Worm (Caenorhabditis elegans) whole organism, young adult: Measurements from ENCODE around the gene T14B4.5.

Source experiments
- F23B12.7 ChIP-seq: sonication (generic microtip); optimal IDR thresholded peaks from 2 replicates; lab custom pipeline; 2017; ENCODE audit warnings: missing genetic modification characterization, mild to moderate bottlenecking, missing compliant biosample characterization, antibody characterized with exemption, moderate library complexity; ENCODE audit not compliant: insufficient read depth
- F37B4.10 ChIP-seq: fragments of 200-800 bp; sonication (Bioruptor generic); IDR thresholded peaks from 2 replicates; pipeline ENCODE4 v1.3.6; 2022; ENCODE audit warnings: missing genetic modification characterization, missing compliant biosample characterization
- F39B2.1 ChIP-seq: fragments of 200-800 bp; sonication (Bioruptor generic); IDR thresholded peaks from 2 replicates; pipeline ENCODE4 v1.3.6; 2022; ENCODE audit warnings: missing genetic modification reagents, missing genetic modification characterization, missing compliant biosample characterization
- K12H6.12 ChIP-seq: fragments of 200-800 bp; sonication (Bioruptor generic); optimal IDR thresholded peaks from 2 replicates; lab custom pipeline; 2018; ENCODE audit warnings: mild to moderate bottlenecking, missing genetic modification characterization, missing compliant biosample characterization
- akir-1 ChIP-seq: fragments of 200-800 bp; sonication (Bioruptor generic); optimal IDR thresholded peaks from 2 replicates; lab custom pipeline; 2018; ENCODE audit warnings: mild to moderate bottlenecking, missing genetic modification characterization, moderate library complexity, missing compliant biosample characterization
- aptf-3 ChIP-seq: fragments of 200-800 bp; sonication (Bioruptor generic); IDR thresholded peaks from 2 replicates; pipeline ENCODE4 v1.3.6; 2022; ENCODE audit warnings: missing genetic modification characterization, missing compliant biosample characterization
- athp-1 ChIP-seq: sonication (generic microtip); optimal IDR thresholded peaks from 2 replicates; lab custom pipeline; 2017; ENCODE audit warnings: mild to moderate bottlenecking, missing genetic modification characterization, missing compliant biosample characterization
- ceh-58 ChIP-seq: fragments of 200-800 bp; sonication (Bioruptor generic); IDR thresholded peaks from 2 replicates; pipeline ENCODE4 v1.3.6; 2022; ENCODE audit warnings: missing genetic modification characterization, missing compliant biosample characterization
- die-1 ChIP-seq: sonication (generic microtip); optimal IDR thresholded peaks from 2 replicates; lab custom pipeline; 2016; ENCODE audit warnings: missing genotype, mild to moderate bottlenecking, missing genetic modification characterization, missing compliant biosample characterization
- dpff-1 ChIP-seq: sonication (generic microtip); optimal IDR thresholded peaks from 2 replicates; lab custom pipeline; 2017; ENCODE audit warnings: mild to moderate bottlenecking, missing genetic modification characterization, missing compliant biosample characterization
- dpl-1 ChIP-seq: fragments of 150-350 bp; optimal IDR thresholded peaks from 2 replicates; lab custom pipeline; 2014; ENCODE audit warnings: missing biosample characterization, missing genetic modification reagents, missing genetic modification characterization
- ets-4 ChIP-seq: fragments of 200-800 bp; sonication (Bioruptor generic); optimal IDR thresholded peaks from 2 replicates; lab custom pipeline; 2018; ENCODE audit warnings: mild to moderate bottlenecking, missing genetic modification characterization, missing compliant biosample characterization
- hlh-12 ChIP-seq: sonication (generic microtip); optimal IDR thresholded peaks from 2 replicates; lab custom pipeline; 2016; ENCODE audit warnings: missing genetic modification characterization, missing compliant biosample characterization
- hmg-1.2 ChIP-seq: fragments of 200-800 bp; sonication (Bioruptor generic); IDR thresholded peaks from 2 replicates; pipeline ENCODE4 v1.3.6; 2022; ENCODE audit warnings: missing genetic modification reagents, missing genetic modification characterization, missing compliant biosample characterization
- lin-26 ChIP-seq: fragments of 200-800 bp; sonication (Bioruptor generic); IDR thresholded peaks from 2 replicates; pipeline ENCODE4 v1.3.6; 2022; ENCODE audit warnings: missing genetic modification reagents, missing genetic modification characterization, missing compliant biosample characterization
- lin-40 ChIP-seq: sonication (generic microtip); optimal IDR thresholded peaks from 2 replicates; lab custom pipeline; 2016; ENCODE audit warnings: missing genetic modification characterization, mild to moderate bottlenecking, missing compliant biosample characterization, missing genotype, missing genetic modification reagents
- lin-54 ChIP-seq: fragments of 200-800 bp; sonication (Bioruptor generic); optimal IDR thresholded peaks from 2 replicates; lab custom pipeline; 2018; ENCODE audit warnings: mild to moderate bottlenecking, missing genetic modification characterization, missing compliant biosample characterization
- madf-8 ChIP-seq: fragments of 200-800 bp; sonication (Bioruptor generic); conservative IDR thresholded peaks from 2 replicates; pipeline ENCODE4 v1.3.6; 2022; ENCODE audit warnings: missing genetic modification reagents, missing genetic modification characterization, missing compliant biosample characterization
- pbrm-1 ChIP-seq: fragments of 200-800 bp; sonication (Bioruptor generic); IDR thresholded peaks from 2 replicates; pipeline ENCODE4 v1.3.6; 2022; ENCODE audit warnings: missing genetic modification reagents, missing genetic modification characterization, missing compliant biosample characterization
- repo-1 ChIP-seq: sonication (generic microtip); optimal IDR thresholded peaks from 2 replicates; lab custom pipeline; 2017; ENCODE audit warnings: mild to moderate bottlenecking, missing genetic modification characterization, missing compliant biosample characterization
- rpc-1 ChIP-seq, 2 experiments: fragments of 150-350 bp in 1 of 2; sonication (generic microtip) in 1 of 2; optimal IDR thresholded peaks; 2 replicates each; lab custom pipeline; 2014 to 2018; ENCODE audit warnings: missing biosample characterization in 1 of 2, missing genetic modification characterization in 1 of 2, missing genetic modification reagents in 1 of 2, missing genotype in 1 of 2
- snpc-1.3 ChIP-seq: sonication (generic microtip); optimal IDR thresholded peaks from 2 replicates; lab custom pipeline; 2017; ENCODE audit warnings: missing genetic modification characterization, mild to moderate bottlenecking, missing compliant biosample characterization, antibody characterized with exemption, moderate library complexity, missing genotype, missing genetic modification reagents; ENCODE audit not compliant: insufficient read depth
- somi-1 ChIP-seq: fragments of 200-800 bp; sonication (Bioruptor generic); optimal IDR thresholded peaks from 2 replicates; lab custom pipeline; 2018; ENCODE audit warnings: mild to moderate bottlenecking, missing genetic modification characterization, missing compliant biosample characterization
- sptf-2 ChIP-seq: fragments of 200-800 bp; sonication (Bioruptor generic); optimal IDR thresholded peaks from 2 replicates; lab custom pipeline; 2018; ENCODE audit warnings: mild to moderate bottlenecking, missing genetic modification characterization, missing compliant biosample characterization
- unc-130 ChIP-seq: sonication (generic microtip); optimal IDR thresholded peaks from 2 replicates; lab custom pipeline; 2016; ENCODE audit warnings: missing genetic modification reagents, missing genetic modification characterization, missing compliant biosample characterization
- xnd-1 ChIP-seq: sonication (generic microtip); optimal IDR thresholded peaks from 2 replicates; lab custom pipeline; 2016; ENCODE audit warnings: missing genotype, missing genetic modification reagents, missing genetic modification characterization, missing compliant biosample characterization
- zfh-2 ChIP-seq: fragments of 200-800 bp; sonication (Bioruptor generic); conservative IDR thresholded peaks from 2 replicates; pipeline ENCODE4 v1.3.6; 2022; ENCODE audit warnings: missing genetic modification reagents, missing genetic modification characterization, missing compliant biosample characterization
- ztf-18 ChIP-seq: sonication (generic microtip); optimal IDR thresholded peaks from 2 replicates; lab custom pipeline; 2016; ENCODE audit warnings: missing genotype, mild to moderate bottlenecking, missing genetic modification characterization, missing compliant biosample characterization
- ztf-28 ChIP-seq: fragments of 200-800 bp; sonication (Bioruptor generic); IDR thresholded peaks from 2 replicates; pipeline ENCODE4 v1.3.6; 2022; ENCODE audit warnings: missing genetic modification reagents, missing genetic modification characterization, missing compliant biosample characterization

The T14B4.5 gene

DNA sequence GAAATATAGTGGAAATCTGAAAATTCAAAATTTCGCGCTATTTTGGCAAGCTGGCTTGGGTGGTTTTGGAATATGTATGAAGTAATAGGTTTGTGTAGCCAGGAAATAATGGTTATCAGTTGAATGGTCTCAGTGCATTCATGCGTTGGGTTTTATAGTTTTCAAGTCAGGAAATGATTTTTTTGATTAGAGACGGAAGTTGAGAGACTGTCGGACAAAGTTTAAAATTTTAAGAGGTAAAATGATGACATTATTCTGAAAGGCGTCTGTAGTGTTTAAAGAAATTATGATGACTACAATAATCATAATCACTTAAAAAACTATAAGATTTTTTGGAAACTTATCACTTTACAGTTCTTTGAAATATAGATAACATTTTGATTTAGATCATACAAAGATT lies 15.2 kb upstream of the T14B4.5 start, which contains the start of gene C18H9.6 (continued):
- no peak for TF ChIP-seq repo-1 (tag; lab: Kevin White, UChicago)
- no peak for TF ChIP-seq akir-1 (GFP tag; lab: Kevin White, UChicago)
- TF ChIP-seq ets-4 (GFP tag; lab: Kevin White, UChicago): peak; percentile 19
- no peak for TF ChIP-seq snpc-1.3 (tag; lab: Kevin White, UChicago)

DNA sequence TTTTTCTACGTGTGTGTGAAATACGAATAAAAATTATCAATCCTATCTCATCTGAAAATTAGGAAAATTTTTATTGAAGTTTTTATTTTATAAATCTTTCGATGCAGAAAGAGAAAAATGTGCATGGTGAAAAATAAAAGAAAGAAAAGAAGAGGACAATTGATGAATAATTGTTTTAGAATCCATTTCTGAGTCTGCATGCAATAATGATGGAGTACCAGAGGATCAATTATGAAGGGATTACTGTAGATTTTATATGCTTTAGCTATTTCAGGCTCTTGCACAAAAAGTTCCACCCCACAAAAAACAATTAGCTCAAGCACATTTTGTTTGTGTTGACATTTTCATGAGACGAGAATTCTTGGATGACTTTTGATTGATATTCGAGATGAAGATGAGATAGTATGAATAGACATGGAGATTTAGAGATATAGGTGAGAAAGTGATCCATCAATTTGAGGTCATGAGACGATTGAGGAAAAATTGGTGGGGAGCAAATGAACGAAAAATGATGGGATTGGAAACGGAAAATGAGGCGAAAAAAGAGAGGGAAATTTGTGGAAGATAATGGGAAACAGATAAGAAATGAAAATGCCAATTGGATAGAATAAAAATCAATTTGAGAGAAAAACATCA lies 11.0 kb upstream of the T14B4.5 start, which contains the start of gene rpy-1:
rpy-1 (minus strand) TSS at position 51 of the 636 bp plus-strand sequence.
- TF ChIP-seq ceh-58: no peak
- TF ChIP-seq die-1: no peak

DNA sequence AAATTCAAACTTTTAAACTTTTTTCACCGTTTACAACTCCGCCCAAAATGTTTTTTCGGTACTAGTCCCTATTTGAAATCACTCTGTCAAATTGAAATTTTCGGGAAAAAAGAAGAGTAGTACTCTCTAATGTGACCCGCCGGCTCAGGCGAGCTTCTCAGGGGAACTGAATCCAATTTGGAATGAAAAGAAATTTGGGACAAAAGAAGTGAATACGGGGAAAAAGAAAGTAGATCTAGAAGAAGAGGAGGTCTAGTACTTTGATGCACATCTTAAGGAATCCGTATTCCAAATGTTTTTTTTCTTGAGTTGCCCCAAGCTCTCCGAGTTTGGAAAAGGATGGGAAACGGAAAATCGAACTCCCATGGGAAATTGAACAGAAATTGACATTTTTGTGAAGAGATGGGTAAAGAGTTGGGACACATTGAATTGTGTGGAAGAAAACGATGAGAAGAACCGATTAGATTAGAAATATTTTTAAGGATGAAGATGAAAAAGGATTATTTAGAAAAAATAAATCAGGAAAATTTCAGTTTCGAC lies 10.0 kb upstream of the T14B4.5 start:
- TF ChIP-seq lin-54 (GFP tag; lab: Kevin White, UChicago): no peak
- no peak for TF ChIP-seq hmg-1.2 (GFP tag; lab: Robert Waterston, UW)
- no peak for TF ChIP-seq madf-8
- no peak for TF ChIP-seq hlh-12 (tag; lab: Kevin White, UChicago)
- no peak for TF ChIP-seq akir-1 (GFP tag; lab: Kevin White, UChicago)
- no peak for TF ChIP-seq ztf-28 (GFP tag; lab: Robert Waterston, UW)
- TF ChIP-seq F37B4.10 (GFP tag; lab: Robert Waterston, UW): no peak
- TF ChIP-seq ztf-18: no peak
- TF ChIP-seq athp-1: no peak
- no peak for TF ChIP-seq rpc-1 (optimal IDR thresholded peaks at IDR 0.05; lab: Kevin White, UChicago)
- no peak for TF ChIP-seq rpc-1 (tag; optimal IDR thresholded peaks at IDR 0.05; lab: Kevin White, UChicago)
- no peak for TF ChIP-seq lin-26
- TF ChIP-seq F39B2.1 (GFP tag; lab: Robert Waterston, UW): no peak
- TF ChIP-seq aptf-3 (GFP tag; lab: Robert Waterston, UW): no peak
- TF ChIP-seq xnd-1: no peak
- no peak for TF ChIP-seq pbrm-1 (GFP tag; lab: Robert Waterston, UW)

DNA sequence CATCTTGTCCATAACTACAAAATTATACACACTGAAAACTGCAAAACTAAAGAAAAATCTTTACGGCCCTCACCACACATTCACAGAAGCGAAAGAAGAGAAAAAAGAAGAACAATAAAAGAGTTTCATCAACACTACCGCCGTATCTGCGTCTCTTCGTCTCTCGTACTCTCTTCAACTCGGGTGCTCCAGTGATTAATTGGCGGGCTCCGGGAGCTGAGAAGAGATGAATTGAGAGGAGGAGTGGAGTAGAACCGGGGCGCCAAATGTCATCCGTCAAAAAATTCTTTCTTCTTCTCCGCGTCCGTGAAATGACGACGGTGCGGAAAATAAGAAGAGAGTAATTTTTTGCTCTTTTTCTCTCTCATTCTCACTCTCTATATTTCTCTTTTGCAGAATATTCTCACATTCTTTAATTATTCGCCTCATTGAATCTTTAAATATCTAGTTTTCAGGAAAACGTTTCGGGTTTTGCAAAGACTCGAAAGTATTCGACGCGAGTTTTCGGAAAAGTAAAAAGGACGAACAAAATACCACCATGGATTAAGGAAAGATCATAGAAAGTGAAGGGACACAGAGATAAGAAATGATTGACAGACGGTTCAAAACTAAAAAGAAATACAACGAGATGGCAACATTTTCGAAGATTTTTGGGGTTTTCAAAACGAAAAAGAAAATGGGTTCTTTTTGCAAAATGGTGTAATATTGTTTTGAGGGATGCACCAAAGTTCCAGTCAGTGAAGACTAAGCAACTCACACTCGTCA lies 9.0 kb upstream of the T14B4.5 start:
- no peak for TF ChIP-seq lin-40
- TF ChIP-seq unc-130: no peak
- no peak for TF ChIP-seq dpl-1 (GFP tag; lab: Kevin White, UChicago)
- TF ChIP-seq F39B2.1 (GFP tag; lab: Robert Waterston, UW): no peak
- peak; percentile 21 for TF ChIP-seq somi-1 (GFP tag; lab: Kevin White, UChicago)
- peak; percentile 51; the same call in 1 of the 2 replicates for TF ChIP-seq hmg-1.2 (GFP tag; lab: Robert Waterston, UW)
- TF ChIP-seq F23B12.7: no peak
- no peak for TF ChIP-seq K12H6.12 (tag; lab: Kevin White, UChicago)
- TF ChIP-seq, all 124 proteins: peak for 2

DNA sequence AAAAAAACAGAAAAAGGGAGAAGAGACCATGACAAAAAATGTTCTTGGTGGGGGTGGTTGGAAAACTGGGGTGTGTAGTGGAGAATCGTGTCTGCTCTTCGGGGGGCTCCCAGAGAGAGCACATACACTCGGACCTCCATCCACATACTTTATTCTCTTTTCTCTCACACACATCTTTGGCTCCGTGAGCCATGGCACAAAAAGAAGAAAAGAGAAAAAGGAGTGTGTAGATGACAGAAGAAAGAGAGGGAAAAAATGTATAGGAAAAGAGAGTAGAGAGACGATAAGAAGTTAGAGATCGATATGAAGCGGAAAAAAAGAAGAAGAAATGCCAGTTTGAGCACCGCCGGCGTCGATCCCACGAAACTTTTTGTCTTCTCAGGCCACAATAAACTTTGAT lies 7.7 kb upstream of the T14B4.5 start:
- TF ChIP-seq dpff-1 (no peak), hmg-1.2 (GFP tag; lab: Robert Waterston, UW) (0 out of 2 replicates have a peak, but pooled peaks have one; percentile 17), zfh-2 (GFP tag; lab: Robert Waterston, UW) (peak; percentile 26; the same call in 1 of the 2 replicates), sptf-2 (GFP tag; lab: Kevin White, UChicago) (no peak)
- TF ChIP-seq, all 124 proteins: peak for 2
